Worm (Caenorhabditis elegans) whole organism, L4 larva: ENCODE measurements around the gene Y54F10BM.3.

Experiments used
- D1046.2 ChIP-seq: fragments of 200-800 bp; sonication (Bioruptor generic); IDR thresholded peaks from 2 replicates; pipeline ENCODE4 v1.3.6; 2022; ENCODE audit warnings: missing genetic modification characterization, missing compliant biosample characterization
- F10B5.3 ChIP-seq: sonication (generic microtip); optimal IDR thresholded peaks from 2 replicates; lab custom pipeline; 2016; ENCODE audit warnings: mild to moderate bottlenecking, missing genetic modification characterization, missing compliant biosample characterization
- F44E2.7 ChIP-seq: fragments of 200-800 bp; sonication (Bioruptor generic); IDR thresholded peaks from 2 replicates; pipeline ENCODE4 v2.1.2; 2022; ENCODE audit warnings: missing genetic modification characterization, missing compliant biosample characterization
- T26A8.4 ChIP-seq: fragments of 200-800 bp; sonication (Bioruptor generic); IDR thresholded peaks from 2 replicates; pipeline ENCODE4 v1.3.6; 2022; ENCODE audit warnings: missing genetic modification characterization, missing compliant biosample characterization
- Y48G9A.11 ChIP-seq: fragments of 200-800 bp; sonication (Bioruptor generic); IDR thresholded peaks from 2 replicates; pipeline ENCODE4 v1.3.6; 2022; ENCODE audit warnings: missing genetic modification reagents, missing genetic modification characterization, missing compliant biosample characterization
- aha-1 ChIP-seq: fragments of 150-350 bp; peaks from one replicate; lab custom pipeline; 2014; ENCODE audit warnings: missing biosample characterization, missing genetic modification characterization
- ama-1 ChIP-seq: fragments of 150-350 bp; optimal IDR thresholded peaks from 2 replicates; lab custom pipeline; 2014; ENCODE audit warnings: inconsistent platforms, mixed read lengths
- attf-4 ChIP-seq: sonication (generic microtip); optimal IDR thresholded peaks from 3 replicates; lab custom pipeline; 2017; ENCODE audit warnings: missing biosample characterization, missing genetic modification characterization
- daf-12 ChIP-seq: fragments of 150-350 bp; optimal IDR thresholded peaks from 2 replicates; lab custom pipeline; 2014; ENCODE audit warnings: missing biosample characterization, missing genetic modification reagents, missing genetic modification characterization
- daf-16 ChIP-seq, 3 experiments: sonication (generic microtip); optimal IDR thresholded peaks; 2 replicates each; lab custom pipeline; 2016 to 2017; ENCODE audit warnings: missing genetic modification characterization in 3 of 3, missing genetic modification reagents in 3 of 3, mild to moderate bottlenecking in 2 of 3, missing compliant biosample characterization in 2 of 3, missing biosample characterization in 1 of 3, moderate library complexity in 1 of 3
- daf-19 ChIP-seq: fragments of 200-800 bp; sonication (Bioruptor generic); conservative IDR thresholded peaks from 2 replicates; pipeline ENCODE4 v1.3.6; 2022; ENCODE audit warnings: missing genetic modification characterization, missing compliant biosample characterization
- dpl-1 ChIP-seq: fragments of 150-350 bp; optimal IDR thresholded peaks from 2 replicates; lab custom pipeline; 2014; ENCODE audit warnings: missing biosample characterization, missing genetic modification reagents, missing genetic modification characterization
- egl-27 ChIP-seq: sonication (generic microtip); optimal IDR thresholded peaks from 3 replicates; lab custom pipeline; 2017; ENCODE audit warnings: missing biosample characterization, missing genetic modification reagents, missing genetic modification characterization
- fkh-10 ChIP-seq: fragments of 150-350 bp; optimal IDR thresholded peaks from 2 replicates; lab custom pipeline; 2014; ENCODE audit warnings: missing biosample characterization, missing genetic modification reagents, missing genetic modification characterization
- fos-1 ChIP-seq: fragments of 150-350 bp; optimal IDR thresholded peaks from 2 replicates; lab custom pipeline; 2014; ENCODE audit warnings: missing biosample characterization, missing genetic modification characterization
- hif-1 ChIP-seq, 2 experiments: sonication (generic microtip); optimal IDR thresholded peaks; 2 replicates each; lab custom pipeline; 2016 to 2017; ENCODE audit warnings: missing compliant biosample characterization in 2 of 2, missing genetic modification characterization in 2 of 2, missing genetic modification reagents in 2 of 2, missing genotype in 2 of 2, mild to moderate bottlenecking in 1 of 2
- hmg-1.1 ChIP-seq: fragments of 200-800 bp; sonication (Bioruptor generic); IDR thresholded peaks from 2 replicates; pipeline ENCODE4 v1.3.6; 2022; ENCODE audit warnings: missing genetic modification reagents, missing genetic modification characterization, missing compliant biosample characterization
- lim-7 ChIP-seq: fragments of 200-800 bp; sonication (Bioruptor generic); IDR thresholded peaks from 2 replicates; pipeline ENCODE4 v1.3.6; 2022; ENCODE audit warnings: missing genetic modification characterization, missing compliant biosample characterization
- lin-15B ChIP-seq: fragments of 150-350 bp; sonication (generic microtip); optimal IDR thresholded peaks from 3 replicates; lab custom pipeline; 2014; ENCODE audit warnings: missing biosample characterization, missing genetic modification characterization
- lsy-2 ChIP-seq, 2 experiments: fragments of 150-350 bp in 1 of 2; sonication (generic microtip) in 1 of 2; optimal IDR thresholded peaks; 2 replicates each; lab custom pipeline; 2014 to 2017; ENCODE audit warnings: missing biosample characterization in 2 of 2, missing genetic modification characterization in 2 of 2
- madf-9 ChIP-seq: fragments of 200-800 bp; sonication (Bioruptor generic); conservative IDR thresholded peaks from 2 replicates; pipeline ENCODE4 v1.3.6; 2022; ENCODE audit warnings: missing genetic modification reagents, missing genetic modification characterization, missing compliant biosample characterization
- mxl-2 ChIP-seq: fragments of 200-800 bp; sonication (Bioruptor generic); conservative IDR thresholded peaks from 2 replicates; pipeline ENCODE4 v1.3.6; 2022; ENCODE audit warnings: missing genetic modification reagents, missing genetic modification characterization, missing compliant biosample characterization
- nhr-11 ChIP-seq: fragments of 150-350 bp; optimal IDR thresholded peaks from 2 replicates; lab custom pipeline; 2014; ENCODE audit warnings: missing biosample characterization, missing genetic modification characterization
- nhr-237 ChIP-seq: sonication (generic microtip); optimal IDR thresholded peaks from 2 replicates; lab custom pipeline; 2017; ENCODE audit warnings: missing biosample characterization, missing genetic modification characterization
- nhr-25 ChIP-seq: sonication (generic microtip); optimal IDR thresholded peaks from 2 replicates; lab custom pipeline; 2017; ENCODE audit warnings: missing genetic modification characterization, mild to moderate bottlenecking, missing compliant biosample characterization, antibody characterized with exemption, moderate library complexity, borderline replicate concordance; ENCODE audit not compliant: insufficient read depth
- nhr-28 ChIP-seq: fragments of 150-350 bp; optimal IDR thresholded peaks from 2 replicates; lab custom pipeline; 2014; ENCODE audit warnings: missing biosample characterization, missing genetic modification characterization
- nhr-41 ChIP-seq: fragments of 200-800 bp; sonication (Bioruptor generic); IDR thresholded peaks from 2 replicates; pipeline ENCODE4 v1.3.6; 2022; ENCODE audit warnings: missing genetic modification reagents, missing genetic modification characterization, missing compliant biosample characterization
- pha-4 ChIP-seq, 2 experiments: fragments of 150-350 bp in 1 of 2; fragments of 200-800 bp in 1 of 2; sonication (Bioruptor generic) in 1 of 2; IDR thresholded peaks in 1 of 2; optimal IDR thresholded peaks in 1 of 2; 2 replicates each; pipeline versions ENCODE4 v1.3.6 to Lab custom; 2014 to 2022; ENCODE audit warnings: missing genetic modification characterization in 2 of 2, missing genetic modification reagents in 2 of 2, missing biosample characterization in 1 of 2, missing compliant biosample characterization in 1 of 2
- php-3 ChIP-seq: fragments of 200-800 bp; sonication (Bioruptor generic); IDR thresholded peaks from 2 replicates; pipeline ENCODE4 v1.3.6; 2022; ENCODE audit warnings: missing genetic modification reagents, missing genetic modification characterization, missing compliant biosample characterization
- pqm-1 ChIP-seq: sonication (generic microtip); optimal IDR thresholded peaks from 2 replicates; lab custom pipeline; 2017; ENCODE audit warnings: missing biosample characterization, missing genetic modification characterization
- snpc-1.2 ChIP-seq: fragments of 200-800 bp; sonication (Bioruptor generic); IDR thresholded peaks from 2 replicates; pipeline ENCODE4 v1.3.6; 2022; ENCODE audit warnings: missing genetic modification reagents, missing genetic modification characterization, missing compliant biosample characterization
- tag-97 ChIP-seq: fragments of 200-800 bp; sonication (Bioruptor generic); IDR thresholded peaks from 2 replicates; pipeline ENCODE4 v1.3.6; 2022; ENCODE audit warnings: missing genetic modification characterization, missing compliant biosample characterization
- unc-130 ChIP-seq: sonication (generic microtip); optimal IDR thresholded peaks from 2 replicates; lab custom pipeline; 2016; ENCODE audit warnings: missing genetic modification reagents, missing genetic modification characterization, missing compliant biosample characterization
- zag-1 ChIP-seq: fragments of 150-350 bp; optimal IDR thresholded peaks from 2 replicates; lab custom pipeline; 2014; ENCODE audit warnings: missing biosample characterization, missing genetic modification characterization
- zfp-3 ChIP-seq: fragments of 200-800 bp; sonication (Bioruptor generic); conservative IDR thresholded peaks from 2 replicates; pipeline ENCODE4 v1.3.6; 2022; ENCODE audit warnings: missing genetic modification reagents, missing genetic modification characterization, missing compliant biosample characterization
- ztf-11 ChIP-seq: fragments of 150-350 bp; optimal IDR thresholded peaks from 2 replicates; lab custom pipeline; 2014; ENCODE audit warnings: missing biosample characterization, missing genetic modification characterization
- ztf-7 ChIP-seq: fragments of 150-350 bp; optimal IDR thresholded peaks from 2 replicates; lab custom pipeline; 2014; ENCODE audit warnings: missing biosample characterization, missing genetic modification characterization

Gene Y54F10BM.3

DNA sequence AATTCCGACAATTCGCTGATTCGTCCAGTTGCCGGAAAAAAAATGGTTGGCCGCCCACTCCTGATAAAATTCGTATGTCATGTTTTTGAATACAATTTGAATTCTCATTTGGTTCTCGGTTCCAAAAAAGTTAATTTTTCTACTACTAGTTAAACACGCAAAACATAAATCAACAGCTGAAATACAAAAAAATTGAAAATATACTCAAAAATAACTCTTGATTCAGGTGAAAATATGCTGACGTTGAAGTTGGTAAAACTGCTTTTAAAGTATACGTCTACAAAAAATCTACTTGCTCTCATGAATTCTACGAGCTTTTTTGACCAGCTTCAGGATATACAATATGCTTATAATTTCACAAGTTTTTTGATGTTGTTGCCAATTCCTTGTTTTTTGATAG, 41.4 kb upstream of the Y54F10BM.3 start, which contains the start of gene srz-56:
srz-56 (plus strand) TSS at position 301 of the 400 bp plus-strand sequence.
- TF ChIP-seq ztf-7 (tag; lab: Kevin White, UChicago), result no peak
- TF ChIP-seq nhr-41 (GFP tag; lab: Robert Waterston, UW), result no peak
- TF ChIP-seq Y48G9A.11 (GFP tag; lab: Robert Waterston, UW), result no peak
- TF ChIP-seq hif-1 (tag; optimal IDR thresholded peaks at IDR 0.05; lab: Kevin White, UChicago), result no peak
- TF ChIP-seq lsy-2 (tag; optimal IDR thresholded peaks at IDR 0.05; lab: Kevin White, UChicago), result no peak
- no peak for TF ChIP-seq madf-9
- no peak for TF ChIP-seq nhr-237
- no peak for TF ChIP-seq snpc-1.2 (GFP tag; lab: Robert Waterston, UW)
- TF ChIP-seq zag-1, result no peak
- TF ChIP-seq tag-97 (GFP tag; lab: Robert Waterston, UW), result no peak
- no peak for TF ChIP-seq daf-19
- TF ChIP-seq mxl-2 (GFP tag; lab: Robert Waterston, UW), result no peak
- no peak for TF ChIP-seq php-3 (GFP tag; lab: Robert Waterston, UW)
- no peak for TF ChIP-seq lin-15B (tag; lab: Kevin White, UChicago)
- TF ChIP-seq fkh-10 (GFP tag; lab: Kevin White, UChicago), result no peak
- TF ChIP-seq F44E2.7 (GFP tag; lab: Robert Waterston, UW), result no peak
- TF ChIP-seq unc-130 (GFP tag; lab: Kevin White, UChicago), result no peak
- TF ChIP-seq attf-4 (tag; lab: Kevin White, UChicago), result no peak

DNA sequence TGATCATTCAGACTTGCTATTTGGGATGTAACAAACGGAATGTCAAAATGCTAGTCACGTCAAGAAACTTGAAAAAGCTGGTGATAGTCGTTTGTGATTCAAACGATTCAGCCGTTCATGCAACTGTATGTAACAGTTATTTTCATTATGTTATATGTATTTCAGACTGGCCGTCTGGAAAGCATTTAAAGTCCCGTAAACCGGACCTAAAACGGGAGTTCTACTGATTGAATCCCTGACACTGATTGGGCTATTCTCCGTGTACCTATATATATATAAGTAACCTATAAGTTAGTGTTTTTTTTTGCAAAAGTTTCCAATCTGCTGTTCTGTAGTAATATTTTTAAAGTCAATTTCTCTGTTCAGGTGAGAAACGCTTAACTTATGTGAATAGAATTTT, 38.2 kb upstream of the Y54F10BM.3 start:
- TF ChIP-seq fos-1 (tag; lab: Kevin White, UChicago), result no peak
- TF ChIP-seq aha-1, result peak; percentile 94
- TF ChIP-seq lin-15B (tag; lab: Kevin White, UChicago), result no peak
- no peak for TF ChIP-seq egl-27 (tag; lab: Kevin White, UChicago)
- TF ChIP-seq daf-12, result no peak

DNA sequence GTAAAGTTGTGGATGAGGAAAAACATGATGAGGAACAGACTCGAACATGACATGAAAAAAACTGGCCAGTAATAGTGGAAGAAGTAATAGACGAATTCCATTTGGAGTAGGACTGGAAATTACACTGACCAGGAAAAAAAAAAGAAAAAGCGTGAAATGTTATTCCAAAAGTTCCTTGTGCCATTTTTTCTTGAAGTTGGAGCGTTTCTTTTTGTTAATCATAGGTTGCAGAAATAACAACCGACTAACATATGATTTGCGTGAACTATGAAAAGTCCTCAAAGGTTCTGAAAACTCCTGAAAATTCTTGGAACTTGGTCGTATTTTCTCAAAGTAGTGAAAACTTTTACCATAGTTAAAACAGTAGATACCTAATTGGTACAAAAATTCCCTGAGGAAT, 36.1 kb upstream of the Y54F10BM.3 start, which contains the start of gene srd-67:
srd-67 (minus strand) TSS at position 101 of the 400 bp plus-strand sequence.
- TF ChIP-seq aha-1 (peak; percentile 14), pha-4 (GFP tag; IDR thresholded peaks at IDR 0.05; lab: Robert Waterston, UW) (no peak), pha-4 (tag; optimal IDR thresholded peaks at IDR 0.05; lab: Kevin White, UChicago) (no peak)
- TF ChIP-seq, all 104 proteins: peak for 1

DNA sequence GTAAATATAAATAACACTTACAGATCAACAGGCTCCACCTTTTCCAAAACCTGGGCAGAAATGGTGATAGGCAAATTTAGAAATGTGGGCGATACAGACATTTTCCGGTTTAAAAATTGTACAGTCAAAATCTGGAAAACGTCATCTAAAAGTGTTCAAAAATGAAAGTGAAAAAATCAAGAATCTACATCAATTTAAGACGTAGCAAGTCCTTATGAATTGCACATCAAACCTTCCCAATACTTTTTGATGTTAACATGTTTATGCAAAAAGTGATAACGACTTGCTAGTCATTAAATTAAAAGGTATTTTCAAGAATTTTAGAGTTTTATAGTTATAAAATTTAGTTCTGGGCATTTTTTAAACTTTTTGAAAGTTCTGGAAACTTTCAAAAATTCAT, 30.5 kb upstream of the Y54F10BM.3 start, which contains the start of gene fbxa-7:
fbxa-7 (minus strand) TSS at position 101 of the 400 bp plus-strand sequence.
- TF ChIP-seq T26A8.4 (no peak), nhr-25 (tag; lab: Kevin White, UChicago) (no peak), daf-12 (no peak), egl-27 (tag; lab: Kevin White, UChicago) (no peak), nhr-28 (tag; lab: Kevin White, UChicago) (no peak), hif-1 (tag; optimal IDR thresholded peaks at IDR 0.05; lab: Kevin White, UChicago) (no peak)

DNA sequence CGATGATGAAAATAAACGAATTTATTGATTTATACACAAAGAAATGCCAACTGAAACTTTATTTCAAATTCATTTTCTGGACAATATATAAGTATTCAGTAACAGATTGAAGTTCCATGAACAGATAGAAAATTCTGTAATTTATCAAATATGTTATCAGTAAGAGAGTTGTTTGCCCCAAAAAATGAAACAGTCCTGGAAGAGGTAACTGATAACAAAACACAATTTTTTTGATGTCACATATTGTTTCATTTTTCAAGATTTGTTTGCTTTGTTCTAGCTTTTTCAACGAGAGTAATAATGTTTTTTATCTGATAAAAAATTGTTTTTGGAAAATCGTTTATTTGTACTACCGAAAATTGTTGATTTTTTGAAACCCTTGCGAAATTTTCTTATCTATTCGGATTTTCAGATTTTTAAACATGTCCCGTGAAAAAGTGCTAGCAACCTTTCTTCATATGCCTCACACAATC, 28.8 kb upstream of the Y54F10BM.3 start, which contains the start of gene fbxa-73:
fbxa-73 (plus strand) TSS at position 423 of the 473 bp plus-strand sequence.
- TF ChIP-seq ztf-11 (no peak), nhr-28 (tag; lab: Kevin White, UChicago) (peak; percentile 64), pqm-1 (tag; lab: Kevin White, UChicago) (peak; percentile 83), daf-16 (GFP tag; optimal IDR thresholded peaks at IDR 0.05; lab: Kevin White, UChicago) (no peak), daf-16 (tag; optimal IDR thresholded peaks at IDR 0.05; lab: Kevin White, UChicago) (peak; percentile 84)

DNA sequence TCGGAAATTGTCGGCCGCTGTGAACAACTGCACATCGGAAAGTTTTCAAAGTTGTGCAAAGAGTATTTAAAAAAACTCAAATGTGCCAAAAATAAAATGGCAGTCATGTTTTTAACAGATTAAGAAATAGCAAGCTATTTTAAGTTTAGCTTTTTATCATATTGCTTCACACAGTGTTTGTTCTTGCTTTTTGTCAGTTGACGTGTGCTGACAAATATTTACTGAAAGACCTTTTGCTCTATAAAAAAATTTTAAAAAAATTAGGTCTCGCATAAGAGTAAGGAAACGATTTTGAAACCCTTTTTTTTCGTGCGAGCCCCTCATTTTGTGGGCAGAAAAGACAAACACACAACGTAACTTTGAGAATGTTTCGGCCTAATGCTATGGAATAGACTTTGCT, 26.3 kb upstream of the Y54F10BM.3 start, which contains the start of gene fbxa-71:
fbxa-71 (plus strand) TSS at position 301 of the 400 bp plus-strand sequence.
- TF ChIP-seq zfp-3 (GFP tag; lab: Robert Waterston, UW) (no peak), hmg-1.1 (GFP tag; lab: Robert Waterston, UW) (no peak), ama-1 (no peak), nhr-237 (no peak), D1046.2 (GFP tag; lab: Robert Waterston, UW) (no peak), ztf-7 (tag; lab: Kevin White, UChicago) (no peak), nhr-41 (GFP tag; lab: Robert Waterston, UW) (no peak), madf-9 (no peak), attf-4 (tag; lab: Kevin White, UChicago) (no peak), snpc-1.2 (GFP tag; lab: Robert Waterston, UW) (no peak), dpl-1 (no peak), F10B5.3 (tag; lab: Kevin White, UChicago) (no peak), mxl-2 (GFP tag; lab: Robert Waterston, UW) (no peak), lim-7 (no peak), nhr-11 (tag; lab: Kevin White, UChicago) (no peak), egl-27 (tag; lab: Kevin White, UChicago) (no peak)
